Fruit fly (Drosophila melanogaster) whole organism: ENCODE data around the gene vito.

ENCODE experiments used
- psq ChIP-seq: fragments of >200 bp; optimal IDR thresholded peaks from 2 replicates; lab custom pipeline; 2017
- usp ChIP-seq: fragments of >200 bp; optimal IDR thresholded peaks from 2 replicates; lab custom pipeline; 2017; ENCODE audit warnings: missing biosample characterization, missing genetic modification characterization, mixed read lengths

DNA sequence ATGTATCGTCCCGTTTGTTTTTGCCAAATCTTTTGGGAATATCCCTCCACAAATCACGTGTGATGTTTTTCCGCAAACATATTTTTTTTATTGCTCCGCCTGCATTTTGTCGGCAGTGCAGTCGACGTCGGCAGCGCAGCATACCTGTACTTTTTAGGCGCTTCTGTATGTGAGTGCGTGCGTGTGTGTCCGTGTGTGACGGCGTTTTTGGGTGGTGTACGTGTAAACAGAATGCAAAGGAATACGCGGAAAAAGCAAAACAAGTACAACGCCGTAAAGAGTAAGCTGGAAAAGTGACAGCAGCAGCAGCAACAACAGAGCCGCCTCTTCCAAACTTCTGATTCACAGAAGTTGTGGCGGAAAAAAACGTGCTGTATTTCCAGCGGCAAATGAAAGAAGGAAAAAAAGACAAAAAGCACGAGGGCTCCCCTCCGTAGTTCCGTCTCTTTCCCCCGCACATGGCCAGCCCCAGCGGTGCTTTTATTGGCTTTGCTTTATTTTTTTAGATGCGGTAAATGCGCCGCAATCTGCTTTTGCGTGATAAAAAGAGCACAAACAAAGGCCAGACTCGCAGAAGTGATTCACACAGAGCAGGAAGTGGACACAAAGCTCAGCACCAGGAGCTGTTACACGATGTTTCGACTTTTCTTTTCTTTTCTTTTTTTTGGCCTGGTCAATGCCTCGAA lies 6.9 kb downstream of the vito start:
- TF ChIP-seq psq (lab: Kevin White, UChicago) (peak; percentile 25), usp (GFP tag; lab: Kevin White, UChicago) (no peak)
